Fruit fly (Drosophila melanogaster): ENCODE results near the gene Mst36Fa.
A peak's percentile ranks its signal among the peaks of the same experiment; 100 is the strongest.

Gene Mst36Fa

DNA sequence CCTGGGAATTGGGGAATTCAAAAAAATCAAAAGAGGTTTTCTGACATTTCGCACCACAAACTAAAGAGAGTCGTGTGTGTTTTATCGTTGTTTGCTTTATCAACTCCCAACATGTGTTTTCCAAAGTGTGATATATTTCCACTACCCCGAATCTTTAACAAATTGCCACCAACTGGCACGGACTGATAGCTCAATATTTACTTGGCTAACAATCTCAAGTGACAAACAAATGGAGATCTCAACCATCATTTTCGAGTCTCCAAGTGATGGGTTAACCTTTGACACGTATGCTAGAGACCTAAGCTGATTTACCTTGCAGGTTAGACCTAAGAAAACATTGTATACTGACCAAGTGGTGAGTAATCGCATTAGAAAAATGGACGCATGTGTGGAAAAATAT, 51.3 kb downstream of the Mst36Fa start (continued):
- no peak for TF ChIP-seq chif (GFP tag; optimal IDR thresholded peaks at IDR 0.05)
- no peak for TF ChIP-seq CkIIα-i1 (GFP tag; IDR thresholded peaks at IDR 0.05)
- no peak for TF ChIP-seq CG12659 (GFP tag; optimal IDR thresholded peaks at IDR 0.05)
- no peak for TF ChIP-seq CG11085 (GFP tag; IDR thresholded peaks at IDR 0.05)
- TF ChIP-seq nmo (GFP tag; optimal IDR thresholded peaks at IDR 0.05), result no peak
- TF ChIP-seq amos (GFP tag; IDR thresholded peaks at IDR 0.05; ENCODE audit: partially characterized antibody), result no peak
- no peak for TF ChIP-seq CG18476 (GFP tag; optimal IDR thresholded peaks at IDR 0.05)
- no peak for TF ChIP-seq CG12942 (GFP tag; optimal IDR thresholded peaks at IDR 0.05)
- no peak for TF ChIP-seq Doc3 (GFP tag; IDR thresholded peaks at IDR 0.05; ENCODE audit: partially characterized antibody)
- no peak for TF ChIP-seq Dll (GFP tag; IDR thresholded peaks at IDR 0.05; ENCODE audit: partially characterized antibody)
- TF ChIP-seq Hr3 (GFP tag; optimal IDR thresholded peaks at IDR 0.05), result no peak
- TF ChIP-seq Hr39 (optimal IDR thresholded peaks at IDR 0.05), result no peak
- no peak for TF ChIP-seq CG9817 (tag; optimal IDR thresholded peaks at IDR 0.05)
- no peak for TF ChIP-seq CG17359 (tag; optimal IDR thresholded peaks at IDR 0.05)
- no peak for TF ChIP-seq hth (optimal IDR thresholded peaks at IDR 0.05)
- peak; percentile 41 for TF ChIP-seq Kr (GFP tag; optimal IDR thresholded peaks at IDR 0.05)
- no peak for TF ChIP-seq sr (GFP tag; IDR thresholded peaks at IDR 0.05)
- TF ChIP-seq CG2678 (tag; optimal IDR thresholded peaks at IDR 0.05), result peak; percentile 9
- no peak for TF ChIP-seq gt (GFP tag; IDR thresholded peaks at IDR 0.05)
- TF ChIP-seq CG10462 (GFP tag; optimal IDR thresholded peaks at IDR 0.05), result no peak
- no peak for TF ChIP-seq danr (GFP tag; IDR thresholded peaks at IDR 0.05)
- TF ChIP-seq Eip74EF (GFP tag; optimal IDR thresholded peaks at IDR 0.05), result no peak
- TF ChIP-seq so (GFP tag; IDR thresholded peaks at IDR 0.05), result no peak; the same call in 2 of the 3 replicates
- TF ChIP-seq repo (GFP tag; optimal IDR thresholded peaks at IDR 0.05), result no peak
- no peak for TF ChIP-seq CG4730 (GFP tag; IDR thresholded peaks at IDR 0.05)
- TF ChIP-seq Abd-B (GFP tag; optimal IDR thresholded peaks at IDR 0.05), result no peak
- TF ChIP-seq CG15011 (GFP tag; optimal IDR thresholded peaks at IDR 0.05), result no peak
- TF ChIP-seq Aef1 (GFP tag; IDR thresholded peaks at IDR 0.05), result no peak
- TF ChIP-seq CG9215 (GFP tag; IDR thresholded peaks at IDR 0.05), result no peak
- no peak for TF ChIP-seq pzg (GFP tag; optimal IDR thresholded peaks at IDR 0.05)
- TF ChIP-seq CG43689 (GFP tag; IDR thresholded peaks at IDR 0.05), result no peak
- TF ChIP-seq seq (GFP tag; IDR thresholded peaks at IDR 0.05), result no peak
- TF ChIP-seq Chrac-16 (GFP tag; optimal IDR thresholded peaks at IDR 0.05), result no peak
- TF ChIP-seq CG12071 (GFP tag; optimal IDR thresholded peaks at IDR 0.05), result no peak
- TF ChIP-seq gro (GFP tag; optimal IDR thresholded peaks at IDR 0.05), result no peak
- no peak for TF ChIP-seq slbo (GFP tag; IDR thresholded peaks at IDR 0.05)
- TF ChIP-seq rib (GFP tag; IDR thresholded peaks at IDR 0.05), result no peak
- no peak for TF ChIP-seq slp2 (GFP tag; optimal IDR thresholded peaks at IDR 0.05)
- TF ChIP-seq sd (tag; optimal IDR thresholded peaks at IDR 0.05), result no peak
- TF ChIP-seq mirr (GFP tag; optimal IDR thresholded peaks at IDR 0.05), result no peak
- no peak for TF ChIP-seq ttk (GFP tag; IDR thresholded peaks at IDR 0.05)
- TF ChIP-seq bbx (GFP tag; IDR thresholded peaks at IDR 0.05; ENCODE audit: partially characterized antibody), result no peak
- TF ChIP-seq Sox102F (GFP tag; optimal IDR thresholded peaks at IDR 0.05), result no peak
- TF ChIP-seq CG15601 (tag; optimal IDR thresholded peaks at IDR 0.05), result no peak
- TF ChIP-seq Hmr (GFP tag; optimal IDR thresholded peaks at IDR 0.05), result no peak
- no peak for TF ChIP-seq CG12155 (GFP tag; optimal IDR thresholded peaks at IDR 0.05)
- TF ChIP-seq Lpt (GFP tag; optimal IDR thresholded peaks at IDR 0.05), result no peak
- TF ChIP-seq B-H2 (GFP tag; optimal IDR thresholded peaks at IDR 0.05), result no peak
- no peak for TF ChIP-seq Ssrp (tag; optimal IDR thresholded peaks at IDR 0.05)
- peak; percentile 12 for TF ChIP-seq CG10267 (tag; optimal IDR thresholded peaks at IDR 0.05)
- no peak for TF ChIP-seq tio (GFP tag; optimal IDR thresholded peaks at IDR 0.05)
- no peak for TF ChIP-seq CG11723 (GFP tag; optimal IDR thresholded peaks at IDR 0.05)

Measured in whole organism, embryonic.